Worm (Caenorhabditis elegans): ENCODE measurements around the gene T05C7.8.

T05C7.8 gene

ce11 chrIV:78206-78605 lies 2.0 kb downstream of the T05C7.8 start:
- TF ChIP-seq ama-1 (optimal IDR thresholded peaks at IDR 0.05) (no peak), ceh-13 (GFP tag; optimal IDR thresholded peaks at IDR 0.05) (no peak), B0310.2 (tag; optimal IDR thresholded peaks at IDR 0.05) (no peak), hnd-1 (tag; optimal IDR thresholded peaks at IDR 0.05) (no peak)

- TF ChIP-seq ets-7 (tag; optimal IDR thresholded peaks at IDR 0.05) (no peak), tbx-11 (GFP tag; IDR thresholded peaks at IDR 0.05) (no peak), flt-1 (GFP tag; IDR thresholded peaks at IDR 0.05) (no peak), sea-1 (GFP tag; conservative IDR thresholded peaks at IDR 0.05) (no peak), scrt-1 (GFP tag; IDR thresholded peaks at IDR 0.05) (no peak), ceh-36 (tag; optimal IDR thresholded peaks at IDR 0.05) (no peak), hnd-1 (tag; optimal IDR thresholded peaks at IDR 0.05) (no peak), tbx-37 (GFP tag; conservative IDR thresholded peaks at IDR 0.05) (no peak), B0310.2 (tag; optimal IDR thresholded peaks at IDR 0.05) (no peak), F13C5.2 (tag; optimal IDR thresholded peaks at IDR 0.05) (no peak), tra-4 (tag; optimal IDR thresholded peaks at IDR 0.05) (no peak)
Measured at ce11 chrIV:79205-79604, 3.0 kb downstream of the T05C7.8 start, which contains the start of gene T05C7.9. T05C7.9 (plus strand) TSS chrIV:79276.

DNA sequence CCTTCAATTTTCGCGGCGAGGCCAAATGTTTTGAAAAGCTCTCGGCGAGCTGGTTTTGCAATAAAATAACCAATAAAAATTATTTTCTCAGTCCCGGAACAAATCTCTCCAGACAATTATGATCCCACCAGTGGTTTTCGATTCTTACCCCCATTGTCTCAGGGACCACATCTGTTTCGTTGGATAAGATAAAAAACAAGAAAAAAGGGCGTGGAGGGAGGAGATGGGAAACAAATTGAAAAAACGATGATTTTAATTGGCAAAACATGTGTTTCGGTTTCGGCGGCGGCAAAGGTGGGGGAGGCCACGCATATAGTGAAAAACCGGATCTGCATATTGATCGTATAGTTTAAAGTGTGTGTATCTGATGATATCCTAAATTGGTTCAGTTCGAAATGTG lies 4.8 kb downstream of the T05C7.8 start:
- no peak for TF ChIP-seq hmbx-1 (tag; optimal IDR thresholded peaks at IDR 0.05)
- no peak for TF ChIP-seq tbx-11 (GFP tag; IDR thresholded peaks at IDR 0.05)
- TF ChIP-seq F13C5.2 (tag; optimal IDR thresholded peaks at IDR 0.05) = no peak
- no peak for TF ChIP-seq sea-1 (GFP tag; conservative IDR thresholded peaks at IDR 0.05)
- TF ChIP-seq aly-1 (tag; optimal IDR thresholded peaks at IDR 0.05) = no peak

- TF ChIP-seq aly-1 (tag; optimal IDR thresholded peaks at IDR 0.05) (no peak), tbx-37 (GFP tag; conservative IDR thresholded peaks at IDR 0.05) (no peak), F13C5.2 (tag; optimal IDR thresholded peaks at IDR 0.05) (no peak), tra-4 (tag; optimal IDR thresholded peaks at IDR 0.05) (no peak), hmbx-1 (tag; optimal IDR thresholded peaks at IDR 0.05) (no peak), pes-1 (GFP tag; IDR thresholded peaks at IDR 0.05) (no peak), sea-1 (GFP tag; conservative IDR thresholded peaks at IDR 0.05) (no peak), hnd-1 (tag; optimal IDR thresholded peaks at IDR 0.05) (no peak), scrt-1 (GFP tag; IDR thresholded peaks at IDR 0.05) (no peak), ets-7 (tag; optimal IDR thresholded peaks at IDR 0.05) (no peak), ceh-36 (tag; optimal IDR thresholded peaks at IDR 0.05) (no peak), ama-1 (optimal IDR thresholded peaks at IDR 0.05) (no peak), ceh-13 (GFP tag; optimal IDR thresholded peaks at IDR 0.05) (no peak), B0310.2 (tag; optimal IDR thresholded peaks at IDR 0.05) (no peak), hmg-4 (GFP tag; optimal IDR thresholded peaks at IDR 0.05) (no peak), flt-1 (GFP tag; IDR thresholded peaks at IDR 0.05) (no peak), tbx-11 (GFP tag; IDR thresholded peaks at IDR 0.05) (no peak)
Measured at ce11 chrIV:81428-81827, 5.3 kb downstream of the T05C7.8 start.

- no peak for TF ChIP-seq tbx-11 (GFP tag; IDR thresholded peaks at IDR 0.05)
- no peak for TF ChIP-seq scrt-1 (GFP tag; IDR thresholded peaks at IDR 0.05)
- no peak for TF ChIP-seq hmbx-1 (tag; optimal IDR thresholded peaks at IDR 0.05)
- no peak for TF ChIP-seq tbx-37 (GFP tag; conservative IDR thresholded peaks at IDR 0.05)
- no peak for TF ChIP-seq ets-7 (tag; optimal IDR thresholded peaks at IDR 0.05)
- TF ChIP-seq ceh-13 (GFP tag; optimal IDR thresholded peaks at IDR 0.05) = no peak
- no peak for TF ChIP-seq ama-1 (optimal IDR thresholded peaks at IDR 0.05)
- no peak for TF ChIP-seq aly-1 (tag; optimal IDR thresholded peaks at IDR 0.05)
- no peak for TF ChIP-seq ceh-36 (tag; optimal IDR thresholded peaks at IDR 0.05)
- TF ChIP-seq F13C5.2 (tag; optimal IDR thresholded peaks at IDR 0.05) = no peak
- no peak for TF ChIP-seq sea-1 (GFP tag; conservative IDR thresholded peaks at IDR 0.05)
- no peak for TF ChIP-seq flt-1 (GFP tag; IDR thresholded peaks at IDR 0.05)
- no peak for TF ChIP-seq tra-4 (tag; optimal IDR thresholded peaks at IDR 0.05)
- no peak for TF ChIP-seq hmg-4 (GFP tag; optimal IDR thresholded peaks at IDR 0.05)
- TF ChIP-seq hnd-1 (tag; optimal IDR thresholded peaks at IDR 0.05) = no peak
Measured at ce11 chrIV:82309-82708, 6.1 kb downstream of the T05C7.8 start.

DNA sequence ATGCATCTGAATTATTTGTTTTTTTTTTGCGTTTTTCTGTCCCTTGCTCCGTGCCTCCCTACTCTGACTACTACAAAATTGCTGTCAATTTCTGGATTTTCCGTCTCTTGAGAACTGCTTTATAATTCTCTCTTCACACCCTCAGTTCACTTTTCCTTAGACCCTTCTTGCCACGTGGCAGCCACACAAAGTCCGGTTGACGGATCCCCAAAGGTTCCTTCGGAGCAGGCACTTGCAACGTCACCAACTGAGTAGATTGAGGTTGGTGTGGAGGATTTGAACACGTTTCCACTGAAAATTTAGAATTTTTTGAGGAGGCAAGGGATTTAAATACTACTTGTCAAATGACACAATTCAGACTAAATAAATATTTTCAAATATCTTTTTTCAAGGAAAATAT lies 10.6 kb downstream of the T05C7.8 start:
- TF ChIP-seq pes-1 (GFP tag; IDR thresholded peaks at IDR 0.05) = no peak
- no peak for TF ChIP-seq B0310.2 (tag; optimal IDR thresholded peaks at IDR 0.05)
- no peak for TF ChIP-seq tra-4 (tag; optimal IDR thresholded peaks at IDR 0.05)
- no peak for TF ChIP-seq ceh-36 (tag; optimal IDR thresholded peaks at IDR 0.05)

DNA sequence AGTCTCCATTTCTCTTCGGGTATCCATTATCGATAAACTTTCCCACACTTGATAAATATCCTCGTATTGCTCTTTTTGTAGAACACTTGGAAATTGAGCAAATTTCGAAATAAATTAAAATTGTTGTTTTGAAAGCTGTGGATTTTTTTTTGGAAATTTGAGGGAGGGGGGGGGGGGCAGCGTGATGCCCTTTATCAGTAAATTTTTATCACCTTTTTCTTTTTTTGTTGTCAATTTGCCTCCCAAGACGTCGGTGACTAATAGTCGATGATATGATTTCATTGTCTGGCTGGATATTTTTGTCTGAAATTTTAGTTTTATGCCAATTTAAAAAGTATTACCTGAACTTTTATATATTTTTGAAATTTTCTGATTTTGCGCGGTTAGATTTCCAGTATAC lies 13.8 kb downstream of the T05C7.8 start, which contains the start of gene scl-23:
Gene scl-23 (minus strand): TSS at position 101 of the 400 bp plus-strand sequence.
- TF ChIP-seq hmbx-1 (tag; optimal IDR thresholded peaks at IDR 0.05) (no peak), tra-4 (tag; optimal IDR thresholded peaks at IDR 0.05) (no peak), aly-1 (tag; optimal IDR thresholded peaks at IDR 0.05) (no peak)

DNA sequence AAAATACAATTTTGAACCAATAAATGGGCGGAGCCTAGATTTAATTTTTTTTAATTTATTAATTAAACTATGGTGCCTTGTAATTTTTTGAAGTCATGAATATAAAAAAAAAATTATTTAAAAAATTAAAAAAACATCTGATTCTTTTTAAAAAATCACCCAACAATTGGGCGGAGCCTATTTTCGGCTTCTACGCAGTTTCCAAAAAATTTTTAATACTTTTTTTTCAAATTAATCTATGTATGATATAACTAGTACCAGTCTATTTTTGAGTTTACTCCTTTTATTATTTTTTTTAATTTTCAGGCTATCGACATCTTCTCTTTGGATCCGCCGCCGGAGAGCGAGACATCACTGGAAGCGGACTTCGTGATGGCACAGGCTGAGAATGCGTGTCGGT lies 15.5 kb downstream of the T05C7.8 start, which contains the start of gene tpa-1:
Gene tpa-1 (plus strand): TSS at position 301 of the 400 bp plus-strand sequence.
- TF ChIP-seq pes-1 (GFP tag; IDR thresholded peaks at IDR 0.05) (no peak), scrt-1 (GFP tag; IDR thresholded peaks at IDR 0.05) (no peak), ets-7 (tag; optimal IDR thresholded peaks at IDR 0.05) (no peak)

DNA sequence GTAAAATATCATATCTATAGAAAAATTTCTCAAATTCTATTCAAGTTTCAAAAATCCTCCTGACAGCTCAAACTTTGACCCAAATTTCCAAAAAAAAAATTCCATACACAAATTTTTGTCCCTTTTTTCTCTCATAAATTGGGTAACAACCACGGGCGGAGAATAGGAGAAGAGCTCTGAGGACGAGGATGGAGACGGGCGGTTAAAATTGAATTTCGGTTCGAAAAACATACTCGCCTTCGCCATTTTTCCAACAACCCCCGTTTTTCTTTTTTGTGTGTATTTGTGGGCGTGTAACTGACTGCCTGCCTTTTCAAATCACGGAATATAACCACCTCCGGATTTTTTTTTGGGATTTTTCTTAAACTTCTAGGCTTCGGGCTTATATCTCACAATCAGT lies 21.5 kb downstream of the T05C7.8 start:
- TF ChIP-seq hmg-4 (GFP tag; optimal IDR thresholded peaks at IDR 0.05) = no peak
- TF ChIP-seq pes-1 (GFP tag; IDR thresholded peaks at IDR 0.05) = no peak
- no peak for TF ChIP-seq tbx-11 (GFP tag; IDR thresholded peaks at IDR 0.05)
- TF ChIP-seq tra-4 (tag; optimal IDR thresholded peaks at IDR 0.05) = no peak
- no peak for TF ChIP-seq F13C5.2 (tag; optimal IDR thresholded peaks at IDR 0.05)
- no peak for TF ChIP-seq sea-1 (GFP tag; conservative IDR thresholded peaks at IDR 0.05)
- TF ChIP-seq ceh-13 (GFP tag; optimal IDR thresholded peaks at IDR 0.05) = no peak
- no peak for TF ChIP-seq ama-1 (optimal IDR thresholded peaks at IDR 0.05)
- TF ChIP-seq B0310.2 (tag; optimal IDR thresholded peaks at IDR 0.05) = no peak
